Fruit fly (Drosophila melanogaster): Measurements from ENCODE around the gene Cds.

Cds gene

DNA sequence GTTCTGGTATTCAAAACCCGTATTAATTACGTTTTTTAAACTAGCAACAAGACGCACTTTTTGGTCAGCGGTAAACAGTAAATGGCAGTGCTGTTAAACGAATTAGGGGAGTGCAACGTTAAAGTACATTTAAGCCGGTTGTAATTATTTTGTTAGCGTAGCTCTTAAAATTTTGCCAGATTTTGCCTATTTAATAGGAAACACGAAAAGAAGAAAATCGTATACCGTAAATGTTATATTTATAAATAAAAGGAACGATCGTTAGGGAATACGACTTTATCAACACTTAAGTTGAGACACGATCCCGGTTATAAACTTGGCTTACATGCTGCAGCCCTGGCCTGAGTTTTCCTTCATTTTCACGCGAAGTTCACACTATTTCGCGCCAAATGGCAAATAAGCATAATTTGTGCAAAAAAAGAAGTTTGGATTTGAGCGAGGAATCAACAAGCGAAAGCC lies 9.9 kb downstream of the Cds start, which contains the start of the genes Setx and mus301 (continued):
- peak; percentile 45; the same call in 1 of the 2 replicates for TF ChIP-seq CG8765 (GFP tag; IDR thresholded peaks at IDR 0.05)
- TF ChIP-seq pan (optimal IDR thresholded peaks at IDR 0.05), result no peak
- TF ChIP-seq pan (GFP tag; optimal IDR thresholded peaks at IDR 0.05 in 1 of 2, IDR thresholded peaks at IDR 0.05 in 1 of 2), result peak in 1 of 2 experiments; percentile 61
- TF ChIP-seq nau (GFP tag; optimal IDR thresholded peaks at IDR 0.05), result no peak
- TF ChIP-seq grau (tag; optimal IDR thresholded peaks at IDR 0.05), result peak; percentile 75
- peak; percentile 49 for TF ChIP-seq CG2202 (tag; optimal IDR thresholded peaks at IDR 0.05)
- no peak for TF ChIP-seq br (optimal IDR thresholded peaks at IDR 0.05)
- TF ChIP-seq HLH54F (GFP tag; optimal IDR thresholded peaks at IDR 0.05), result peak; percentile 88
- peak; percentile 66 for TF ChIP-seq ewg (GFP tag; optimal IDR thresholded peaks at IDR 0.05)
- TF ChIP-seq CG11504 (tag; optimal IDR thresholded peaks at IDR 0.05), result no peak
- no peak for TF ChIP-seq gce (GFP tag; IDR thresholded peaks at IDR 0.05)
- TF ChIP-seq pzg (GFP tag; optimal IDR thresholded peaks at IDR 0.05), result peak; percentile 90
- no peak for TF ChIP-seq CG4707 (GFP tag; optimal IDR thresholded peaks at IDR 0.05)
- peak; percentile 76 for TF ChIP-seq CG4854 (GFP tag; optimal IDR thresholded peaks at IDR 0.05)
- TF ChIP-seq CG17829 (tag; optimal IDR thresholded peaks at IDR 0.05), result no peak
- peak; percentile 88 for TF ChIP-seq phol (tag; optimal IDR thresholded peaks at IDR 0.05)
- no peak for TF ChIP-seq gsb-n (tag; optimal IDR thresholded peaks at IDR 0.05)
- TF ChIP-seq CG2129 (GFP tag; IDR thresholded peaks at IDR 0.05; ENCODE audit: partially characterized antibody), result no peak
- peak; percentile 67 for TF ChIP-seq CG5245 (GFP tag; optimal IDR thresholded peaks at IDR 0.05)
- TF ChIP-seq CG6254 (GFP tag; optimal IDR thresholded peaks at IDR 0.05), result peak; percentile 48
- peak; percentile 98 for TF ChIP-seq Elba2 (GFP tag; optimal IDR thresholded peaks at IDR 0.05)
- no peak for TF ChIP-seq wek (GFP tag; optimal IDR thresholded peaks at IDR 0.05)
- peak; percentile 91 for TF ChIP-seq Max (GFP tag; optimal IDR thresholded peaks at IDR 0.05)
- TF ChIP-seq Atf3 (GFP tag; optimal IDR thresholded peaks at IDR 0.05), result peak; percentile 74
- TF ChIP-seq CG12942 (GFP tag; optimal IDR thresholded peaks at IDR 0.05), result peak; percentile 88
- TF ChIP-seq yki (optimal IDR thresholded peaks at IDR 0.05), result no peak
- peak; percentile 79 for TF ChIP-seq E2f1 (GFP tag; IDR thresholded peaks at IDR 0.05)
- peak; percentile 75 for TF ChIP-seq CG7556 (GFP tag; optimal IDR thresholded peaks at IDR 0.05)
- peak; percentile 59 for TF ChIP-seq Hmx (GFP tag; optimal IDR thresholded peaks at IDR 0.05)
- TF ChIP-seq chn (GFP tag; optimal IDR thresholded peaks at IDR 0.05), result peak; percentile 90
- peak; percentile 86 for TF ChIP-seq CG15514 (GFP tag; optimal IDR thresholded peaks at IDR 0.05)
- peak; percentile 64; the same call in 1 of the 3 replicates for TF ChIP-seq CG7357 (GFP tag; IDR thresholded peaks at IDR 0.05)
- TF ChIP-seq CG6272 (GFP tag; IDR thresholded peaks at IDR 0.05), result peak; percentile 73
- TF ChIP-seq exex (tag; optimal IDR thresholded peaks at IDR 0.05), result no peak
- no peak; the same call in 1 of the 2 replicates for TF ChIP-seq Taf1 (GFP tag; IDR thresholded peaks at IDR 0.05)
- no peak for TF ChIP-seq fd102C (GFP tag; optimal IDR thresholded peaks at IDR 0.05)
- peak; percentile 78 for TF ChIP-seq slou (GFP tag; optimal IDR thresholded peaks at IDR 0.05)
- TF ChIP-seq pros (GFP tag; optimal IDR thresholded peaks at IDR 0.05), result no peak
- no peak; the same call in 1 of the 2 replicates for TF ChIP-seq Scr (GFP tag; IDR thresholded peaks at IDR 0.05; ENCODE audit: partially characterized antibody)
- no peak for TF ChIP-seq CG17359 (tag; optimal IDR thresholded peaks at IDR 0.05)
- TF ChIP-seq CG7963 (GFP tag; IDR thresholded peaks at IDR 0.05; ENCODE audit: partially characterized antibody), result no peak
- TF ChIP-seq Dfd (GFP tag; optimal IDR thresholded peaks at IDR 0.05), result no peak
- TF ChIP-seq CG18011 (GFP tag; optimal IDR thresholded peaks at IDR 0.05), result peak; percentile 76
- peak; percentile 68; the same call in 1 of the 2 replicates for TF ChIP-seq ranshi (GFP tag; IDR thresholded peaks at IDR 0.05)
- peak; percentile 89 for TF ChIP-seq CG1647 (GFP tag; optimal IDR thresholded peaks at IDR 0.05)
- TF ChIP-seq CG10147 (GFP tag; optimal IDR thresholded peaks at IDR 0.05), result no peak
- peak; percentile 53 for TF ChIP-seq CG12236 (GFP tag; optimal IDR thresholded peaks at IDR 0.05)
- peak; percentile 81 for TF ChIP-seq vvl (GFP tag; IDR thresholded peaks at IDR 0.05)
- TF ChIP-seq ftz-f1 (GFP tag; optimal IDR thresholded peaks at IDR 0.05), result peak; percentile 46
- TF ChIP-seq twi (tag; optimal IDR thresholded peaks at IDR 0.05), result no peak
- peak; percentile 77 for TF ChIP-seq Meics (GFP tag; optimal IDR thresholded peaks at IDR 0.05)
